Worm (Caenorhabditis elegans) whole organism, L3 larva: ENCODE results near the gene best-2.

Experiments
- ceh-28 ChIP-seq: fragments of 150-350 bp; optimal IDR thresholded peaks from 2 replicates; lab custom pipeline; 2014; ENCODE audit warnings: missing biosample characterization, missing genetic modification reagents, missing genetic modification characterization
- daf-12 ChIP-seq: fragments of 150-350 bp; optimal IDR thresholded peaks from 2 replicates; lab custom pipeline; 2014; ENCODE audit warnings: missing biosample characterization, missing genetic modification reagents, missing genetic modification characterization
- elt-2 ChIP-seq: sonication (generic microtip); optimal IDR thresholded peaks from 2 replicates; lab custom pipeline; 2016; ENCODE audit warnings: missing genetic modification reagents, mild to moderate bottlenecking, missing genetic modification characterization, missing compliant biosample characterization
- fos-1 ChIP-seq: fragments of 150-350 bp; optimal IDR thresholded peaks from 2 replicates; lab custom pipeline; 2014; ENCODE audit warnings: missing biosample characterization, missing genetic modification characterization
- hmg-11 ChIP-seq: sonication (generic microtip); optimal IDR thresholded peaks from 2 replicates; lab custom pipeline; 2016; ENCODE audit warnings: missing genetic modification characterization, missing compliant biosample characterization
- nhr-23 ChIP-seq: fragments of 150-350 bp; optimal IDR thresholded peaks from 2 replicates; lab custom pipeline; 2014; ENCODE audit warnings: missing biosample characterization, missing genetic modification reagents, missing genetic modification characterization
- unc-62 ChIP-seq: fragments of 150-350 bp; sonication (generic microtip); optimal IDR thresholded peaks from 4 replicates; lab custom pipeline; 2014; ENCODE audit warnings: missing biosample characterization, missing genetic modification reagents, missing genetic modification characterization
- ztf-11 ChIP-seq: fragments of 150-350 bp; optimal IDR thresholded peaks from 2 replicates; lab custom pipeline; 2014; ENCODE audit warnings: missing biosample characterization, missing genetic modification characterization

- TF ChIP-seq unc-62 (GFP tag; lab: Kevin White, UChicago) (no peak), fos-1 (tag; lab: Kevin White, UChicago) (no peak), daf-12 (tag; lab: Kevin White, UChicago) (no peak), ztf-11 (tag; lab: Kevin White, UChicago) (no peak), nhr-23 (tag; lab: Kevin White, UChicago) (no peak), hmg-11 (tag; lab: Kevin White, UChicago) (no peak), elt-2 (no peak), ceh-28 (tag; lab: Kevin White, UChicago) (no peak)
These were observed 41.4 kb downstream of the best-2 start, which contains the start of gene scl-8 for ce11 chrIV:13071445-13071844.
